Worm (Caenorhabditis elegans): ENCODE data around the gene fbxb-25.

- no peak for TF ChIP-seq nhr-28 (tag; optimal IDR thresholded peaks at IDR 0.05)
- no peak for TF ChIP-seq unc-39 (tag; optimal IDR thresholded peaks at IDR 0.05)
- TF ChIP-seq ztf-4 (tag; optimal IDR thresholded peaks at IDR 0.05): no peak
- TF ChIP-seq ceh-82 (tag; optimal IDR thresholded peaks at IDR 0.05): no peak
- no peak for TF ChIP-seq fos-1 (tag; optimal IDR thresholded peaks at IDR 0.05)
- no peak for TF ChIP-seq ama-1 (optimal IDR thresholded peaks at IDR 0.05)
- no peak for TF ChIP-seq ZK546.5 (tag; optimal IDR thresholded peaks at IDR 0.05)
- TF ChIP-seq nhr-76 (tag; optimal IDR thresholded peaks at IDR 0.05): no peak
- TF ChIP-seq lin-39 (tag; optimal IDR thresholded peaks at IDR 0.05): no peak
These were observed 38.6 kb downstream of the fbxb-25 start, which contains the start of the genes fbxb-5 and btb-8 for ce11 chrII:1722394-1722793.

All from whole organism, L3 larva.